Worm (Caenorhabditis elegans): ENCODE measurements around the gene gpd-2.
A peak's percentile ranks its signal among the peaks of the same experiment; 100 is the strongest.

Gene gpd-2

ce11 chrX:3159542-3159941 lies 45.1 kb upstream of the gpd-2 start, which contains the start of gene gcc-1:
gcc-1 (plus strand) TSS chrX:3159940.
- TF ChIP-seq alr-1 (tag; optimal IDR thresholded peaks at IDR 0.05; ENCODE audit: borderline replicate concordance) (no peak), nhr-84 (tag; optimal IDR thresholded peaks at IDR 0.05) (no peak), ceh-88 (GFP tag; IDR thresholded peaks at IDR 0.05) (no peak), ceh-8 (GFP tag; optimal IDR thresholded peaks at IDR 0.05) (no peak), unc-86 (tag; optimal IDR thresholded peaks at IDR 0.05) (peak; percentile 16), ztf-4 (tag; optimal IDR thresholded peaks at IDR 0.05) (no peak), elt-3 (tag; optimal IDR thresholded peaks at IDR 0.05) (peak in 1 of 6 experiments; percentile 56), ceh-63 (GFP tag; optimal IDR thresholded peaks at IDR 0.05) (no peak), blmp-1 (tag; optimal IDR thresholded peaks at IDR 0.05) (peak; percentile 75), unc-62 (GFP tag; optimal IDR thresholded peaks at IDR 0.05) (no peak), lsy-2 (tag; optimal IDR thresholded peaks at IDR 0.05) (peak; percentile 5 to 59), lin-14 (GFP tag; optimal IDR thresholded peaks at IDR 0.05) (peak; percentile 78), dpl-1 (GFP tag; optimal IDR thresholded peaks at IDR 0.05) (peak in 2 of 3 experiments; percentile 23 to 31), egl-27 (tag; optimal IDR thresholded peaks at IDR 0.05) (no peak), C04F5.9 (tag; optimal IDR thresholded peaks at IDR 0.05) (no peak), lin-15B (tag; optimal IDR thresholded peaks at IDR 0.05) (no peak), nhr-19 (GFP tag; conservative IDR thresholded peaks at IDR 0.05) (peak; percentile 42; the same call in 1 of the 2 replicates), snpc-4 (tag; optimal IDR thresholded peaks at IDR 0.05) (no peak), nhr-237 (tag; optimal IDR thresholded peaks at IDR 0.05) (no peak), mep-1 (tag; optimal IDR thresholded peaks at IDR 0.05) (peak; percentile 10), mef-2 (tag; optimal IDR thresholded peaks at IDR 0.05) (no peak), lin-35 (GFP tag; optimal IDR thresholded peaks at IDR 0.05) (peak; percentile 11 to 63), C16A3.4 (tag; optimal IDR thresholded peaks at IDR 0.05) (peak; percentile 49), Y116A8C.19 (tag; optimal IDR thresholded peaks at IDR 0.05; ENCODE audit: borderline replicate concordance) (no peak), aly-2 (tag; optimal IDR thresholded peaks at IDR 0.05) (no peak), unc-98 (GFP tag; IDR thresholded peaks at IDR 0.05) (no peak), efl-1 (optimal IDR thresholded peaks at IDR 0.05) (peak; percentile 20 to 31), efl-1 (GFP tag; optimal IDR thresholded peaks at IDR 0.05 in 1 of 2) (peak; percentile 16 to 34), nhr-20 (tag; optimal IDR thresholded peaks at IDR 0.05) (peak; percentile 59), nhr-90 (tag; optimal IDR thresholded peaks at IDR 0.05; ENCODE audit: poor library complexity) (peak; percentile 55), dsc-1 (tag; optimal IDR thresholded peaks at IDR 0.05) (peak; percentile 10), fos-1 (tag; optimal IDR thresholded peaks at IDR 0.05) (no peak), efl-3 (GFP tag; optimal IDR thresholded peaks at IDR 0.05) (no peak), sox-4 (tag; optimal IDR thresholded peaks at IDR 0.05) (no peak), xbp-1 (tag; optimal IDR thresholded peaks at IDR 0.05) (peak; percentile 43), swsn-7 (tag; optimal IDR thresholded peaks at IDR 0.05) (peak; percentile 46), unc-130 (tag; optimal IDR thresholded peaks at IDR 0.05) (peak; percentile 31), ets-5 (GFP tag; IDR thresholded peaks at IDR 0.05) (no peak), hlh-4 (tag; optimal IDR thresholded peaks at IDR 0.05) (no peak), ceh-82 (tag; optimal IDR thresholded peaks at IDR 0.05) (peak in 2 of 3 experiments; percentile 16 to 31), egl-13 (tag; optimal IDR thresholded peaks at IDR 0.05) (no peak), tbx-2 (tag; optimal IDR thresholded peaks at IDR 0.05) (peak; percentile 51), mdl-1 (tag; optimal IDR thresholded peaks at IDR 0.05) (peak in 1 of 2 experiments; percentile 38), skn-1 (tag; optimal IDR thresholded peaks at IDR 0.05) (no peak), snu-23 (GFP tag; optimal IDR thresholded peaks at IDR 0.05) (peak; percentile 55), nhr-85 (tag) (peak; percentile 84), aha-1 (tag; optimal IDR thresholded peaks at IDR 0.05) (no peak), sptf-1 (tag; optimal IDR thresholded peaks at IDR 0.05) (no peak), zip-4 (GFP tag; optimal IDR thresholded peaks at IDR 0.05) (no peak), C34B4.2 (tag; optimal IDR thresholded peaks at IDR 0.05) (no peak), elt-2 (tag; optimal IDR thresholded peaks at IDR 0.05) (no peak), fkh-10 (GFP tag; optimal IDR thresholded peaks at IDR 0.05) (no peak), nhr-28 (tag; optimal IDR thresholded peaks at IDR 0.05) (no peak), grh-1 (GFP tag; IDR thresholded peaks at IDR 0.05) (peak; percentile 90)
